Worm (Caenorhabditis elegans) whole organism, midembryonic: ENCODE results near the gene ztf-17.

ENCODE experiments used
- flt-1 ChIP-seq: fragments of 200-800 bp; sonication (Bioruptor generic); IDR thresholded peaks from 2 replicates; pipeline ENCODE4 v1.3.6; 2022; ENCODE audit warnings: missing genetic modification characterization, missing compliant biosample characterization
- tab-1 ChIP-seq: fragments of 200-800 bp; sonication (Bioruptor generic); IDR thresholded peaks from 2 replicates; pipeline ENCODE4 v1.3.6; 2022; ENCODE audit warnings: missing genetic modification characterization, missing compliant biosample characterization
- ztf-23 ChIP-seq: fragments of 200-800 bp; sonication (Bioruptor generic); IDR thresholded peaks from 2 replicates; pipeline ENCODE4 v1.3.6; 2022; ENCODE audit warnings: missing genetic modification reagents, missing genetic modification characterization, missing compliant biosample characterization
- ztf-29 ChIP-seq: fragments of 200-800 bp; sonication (Bioruptor generic); IDR thresholded peaks from 2 replicates; pipeline ENCODE4 v1.3.6; 2022; ENCODE audit warnings: missing genetic modification reagents, missing genetic modification characterization, missing compliant biosample characterization

DNA sequence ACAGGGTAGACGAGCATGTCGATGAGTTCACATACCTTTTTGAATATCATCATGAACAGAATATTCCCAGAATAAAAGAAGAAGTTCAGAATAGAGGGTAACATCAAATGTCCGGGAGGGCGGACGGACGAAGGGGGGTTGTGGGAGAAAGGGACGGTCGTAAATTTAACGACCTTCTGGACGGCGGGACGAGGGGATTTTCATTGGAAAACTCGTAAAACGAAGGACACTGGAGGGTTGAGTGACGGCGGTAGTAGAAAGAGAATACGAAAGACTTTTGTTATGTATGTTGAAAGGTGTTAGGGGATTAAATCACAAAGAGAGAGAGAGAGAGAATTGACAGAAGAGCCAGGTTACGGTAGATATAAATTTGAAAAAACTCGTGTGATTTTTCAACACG is 19.4 kb downstream of the ztf-17 start:
- TF ChIP-seq ztf-23 (GFP tag; lab: Robert Waterston, UW): no peak
- no peak for TF ChIP-seq flt-1 (GFP tag; lab: Robert Waterston, UW)
- TF ChIP-seq ztf-29 (GFP tag; lab: Robert Waterston, UW): no peak
- no peak for TF ChIP-seq tab-1
